Worm (Caenorhabditis elegans): Measurements from ENCODE around the gene sre-39.

ce11 chrII:4677916-4678315, 9.1 kb upstream of the sre-39 start, which contains the start of gene T05A7.1:
- TF ChIP-seq T22C8.4 (GFP tag; IDR thresholded peaks at IDR 0.05) (no peak), ztf-29 (GFP tag; IDR thresholded peaks at IDR 0.05) (no peak)

Data from whole organism, midembryonic.